Fruit fly (Drosophila melanogaster): ENCODE results near the gene Faf2.
A peak's percentile ranks its signal among the peaks of the same experiment; 100 is the strongest.

- peak; percentile 87 for TF ChIP-seq CG4318 (GFP tag; optimal IDR thresholded peaks at IDR 0.05)
- TF ChIP-seq Gug (GFP tag; IDR thresholded peaks at IDR 0.05), result peak; percentile 94
- TF ChIP-seq eg (GFP tag; IDR thresholded peaks at IDR 0.05), result peak; percentile 95
- peak; percentile 61; the same call in 1 of the 2 replicates for TF ChIP-seq CG15336 (GFP tag; IDR thresholded peaks at IDR 0.05)
- peak; percentile 90 for TF ChIP-seq CG32006 (GFP tag; optimal IDR thresholded peaks at IDR 0.05)
Measured at dm6 chr2L:18708239-18708891, at the start of gene Faf2, which contains the start of gene Grip71.
